Worm (Caenorhabditis elegans): ENCODE data around the gene ltah-1.2.

DNA sequence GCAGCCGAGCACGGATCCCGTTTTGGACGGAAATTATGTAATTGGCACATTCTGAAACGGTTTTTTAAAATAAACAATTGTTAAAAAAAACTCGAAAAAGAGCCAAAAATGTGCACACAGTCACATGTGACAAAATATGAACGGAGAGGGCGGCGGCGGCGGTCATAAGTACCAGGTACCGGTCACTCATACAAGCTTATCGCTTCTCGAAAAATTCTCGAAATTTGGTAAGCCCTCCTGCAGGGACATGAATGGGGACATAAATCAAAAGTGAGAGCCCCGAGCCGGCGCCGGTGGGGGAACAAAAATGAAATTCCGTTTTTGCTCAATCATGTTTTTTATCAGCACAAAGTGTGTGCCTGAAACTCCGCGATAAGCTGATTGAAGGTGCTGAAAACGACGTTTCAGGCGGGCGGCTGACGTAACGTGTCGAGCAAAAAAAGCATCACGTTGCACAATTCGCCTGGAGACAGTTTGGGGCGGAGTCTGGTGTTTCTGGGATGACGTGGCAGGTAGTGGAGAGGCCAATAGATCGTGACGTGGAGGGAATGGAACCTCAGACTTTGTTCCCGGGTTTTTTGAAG lies at the start of gene ltah-1.2:
- TF ChIP-seq flt-1 (GFP tag; IDR thresholded peaks at IDR 0.05) (no peak), tab-1 (GFP tag; IDR thresholded peaks at IDR 0.05) (no peak)

Data from whole organism, midembryonic.